Worm (Caenorhabditis elegans) whole organism, young adult: ENCODE measurements around the gene cbp-2.
A peak's percentile ranks its signal among the peaks of the same experiment; 100 is the strongest.

Experiments
- B0035.1 ChIP-seq: sonication (generic microtip); optimal IDR thresholded peaks from 2 replicates; lab custom pipeline; 2016; ENCODE audit warnings: missing genetic modification characterization, mild to moderate bottlenecking, missing compliant biosample characterization, missing genotype, missing genetic modification reagents
- D2030.7 ChIP-seq: fragments of 200-800 bp; sonication (Bioruptor generic); IDR thresholded peaks from 2 replicates; pipeline ENCODE4 v1.3.6; 2022; ENCODE audit warnings: missing genetic modification reagents, missing genetic modification characterization, missing compliant biosample characterization
- F22D6.2 ChIP-seq: sonication (generic microtip); optimal IDR thresholded peaks from 2 replicates; lab custom pipeline; 2016; ENCODE audit warnings: mild to moderate bottlenecking, missing genetic modification characterization, missing compliant biosample characterization
- F23B12.7 ChIP-seq: sonication (generic microtip); optimal IDR thresholded peaks from 2 replicates; lab custom pipeline; 2017; ENCODE audit warnings: missing genetic modification characterization, mild to moderate bottlenecking, missing compliant biosample characterization, antibody characterized with exemption, moderate library complexity; ENCODE audit not compliant: insufficient read depth
- F52B5.7 ChIP-seq: sonication (generic microtip); optimal IDR thresholded peaks from 2 replicates; lab custom pipeline; 2016; ENCODE audit warnings: mild to moderate bottlenecking, missing genetic modification characterization, missing compliant biosample characterization
- K12H6.12 ChIP-seq: fragments of 200-800 bp; sonication (Bioruptor generic); optimal IDR thresholded peaks from 2 replicates; lab custom pipeline; 2018; ENCODE audit warnings: mild to moderate bottlenecking, missing genetic modification characterization, missing compliant biosample characterization
- T26A5.8 ChIP-seq: sonication (generic microtip); optimal IDR thresholded peaks from 2 replicates; lab custom pipeline; 2016; ENCODE audit warnings: missing genetic modification characterization, missing compliant biosample characterization
- Y53F4B.3 ChIP-seq: fragments of 200-800 bp; sonication (Bioruptor generic); IDR thresholded peaks from 2 replicates; pipeline ENCODE4 v1.3.6; 2022; ENCODE audit warnings: missing genetic modification reagents, missing genetic modification characterization, missing compliant biosample characterization
- athp-1 ChIP-seq: sonication (generic microtip); optimal IDR thresholded peaks from 2 replicates; lab custom pipeline; 2017; ENCODE audit warnings: mild to moderate bottlenecking, missing genetic modification characterization, missing compliant biosample characterization
- cebp-1 ChIP-seq, 2 experiments: fragments of 200-800 bp in 1 of 2; sonication (Bioruptor generic) in 1 of 2; sonication (generic microtip) in 1 of 2; IDR thresholded peaks in 1 of 2; optimal IDR thresholded peaks in 1 of 2; 2 replicates each; pipeline versions ENCODE4 v1.3.6 to Lab custom; 2017 to 2022; ENCODE audit warnings: missing compliant biosample characterization in 2 of 2, missing genetic modification characterization in 2 of 2, mild to moderate bottlenecking in 1 of 2, missing genetic modification reagents in 1 of 2, moderate library complexity in 1 of 2
- ceh-40 ChIP-seq: fragments of 200-800 bp; sonication (Bioruptor generic); IDR thresholded peaks from 2 replicates; pipeline ENCODE4 v1.3.6; 2022; ENCODE audit warnings: missing genetic modification characterization, missing compliant biosample characterization
- ceh-58 ChIP-seq: fragments of 200-800 bp; sonication (Bioruptor generic); IDR thresholded peaks from 2 replicates; pipeline ENCODE4 v1.3.6; 2022; ENCODE audit warnings: missing genetic modification characterization, missing compliant biosample characterization
- dpff-1 ChIP-seq: sonication (generic microtip); optimal IDR thresholded peaks from 2 replicates; lab custom pipeline; 2017; ENCODE audit warnings: mild to moderate bottlenecking, missing genetic modification characterization, missing compliant biosample characterization
- efl-1 ChIP-seq: fragments of 150-350 bp; optimal IDR thresholded peaks from 2 replicates; lab custom pipeline; 2014; ENCODE audit warnings: missing biosample characterization, missing genetic modification reagents, missing genetic modification characterization
- egl-18 ChIP-seq: fragments of 200-800 bp; sonication (Bioruptor generic); IDR thresholded peaks from 2 replicates; pipeline ENCODE4 v1.3.6; 2022; ENCODE audit warnings: missing genetic modification reagents, missing genetic modification characterization, missing compliant biosample characterization
- egrh-3 ChIP-seq: fragments of 200-800 bp; sonication (Bioruptor generic); IDR thresholded peaks from 2 replicates; pipeline ENCODE4 v1.3.6; 2022; ENCODE audit warnings: missing genetic modification reagents, missing genetic modification characterization, missing compliant biosample characterization
- him-1 ChIP-seq: sonication (generic microtip); optimal IDR thresholded peaks from 2 replicates; lab custom pipeline; 2016; ENCODE audit warnings: missing genotype, missing genetic modification reagents, missing genetic modification characterization, missing compliant biosample characterization
- hmg-1.2 ChIP-seq: fragments of 200-800 bp; sonication (Bioruptor generic); IDR thresholded peaks from 2 replicates; pipeline ENCODE4 v1.3.6; 2022; ENCODE audit warnings: missing genetic modification reagents, missing genetic modification characterization, missing compliant biosample characterization
- hrde-1 ChIP-seq: sonication (generic microtip); optimal IDR thresholded peaks from 2 replicates; lab custom pipeline; 2016; ENCODE audit warnings: missing genetic modification characterization, mild to moderate bottlenecking, missing compliant biosample characterization, moderate library complexity, missing genotype, missing genetic modification reagents, borderline replicate concordance
- lin-40 ChIP-seq: sonication (generic microtip); optimal IDR thresholded peaks from 2 replicates; lab custom pipeline; 2016; ENCODE audit warnings: missing genetic modification characterization, mild to moderate bottlenecking, missing compliant biosample characterization, missing genotype, missing genetic modification reagents
- lin-54 ChIP-seq: fragments of 200-800 bp; sonication (Bioruptor generic); optimal IDR thresholded peaks from 2 replicates; lab custom pipeline; 2018; ENCODE audit warnings: mild to moderate bottlenecking, missing genetic modification characterization, missing compliant biosample characterization
- madf-8 ChIP-seq: fragments of 200-800 bp; sonication (Bioruptor generic); conservative IDR thresholded peaks from 2 replicates; pipeline ENCODE4 v1.3.6; 2022; ENCODE audit warnings: missing genetic modification reagents, missing genetic modification characterization, missing compliant biosample characterization
- mel-28 ChIP-seq: sonication (generic microtip); optimal IDR thresholded peaks from 2 replicates; lab custom pipeline; 2016; ENCODE audit warnings: borderline replicate concordance, mild to moderate bottlenecking, missing genetic modification characterization, missing compliant biosample characterization
- nfya-2 ChIP-seq: fragments of 200-800 bp; sonication (Bioruptor generic); IDR thresholded peaks from 2 replicates; pipeline ENCODE4 v1.3.6; 2022; ENCODE audit warnings: missing genetic modification reagents, missing genetic modification characterization, missing compliant biosample characterization
- nhr-80 ChIP-seq: sonication (generic microtip); optimal IDR thresholded peaks from 2 replicates; lab custom pipeline; 2016; ENCODE audit warnings: missing genetic modification characterization, missing compliant biosample characterization
- pbrm-1 ChIP-seq: fragments of 200-800 bp; sonication (Bioruptor generic); IDR thresholded peaks from 2 replicates; pipeline ENCODE4 v1.3.6; 2022; ENCODE audit warnings: missing genetic modification reagents, missing genetic modification characterization, missing compliant biosample characterization
- pha-4 ChIP-seq: fragments of 150-350 bp; sonication (generic microtip); optimal IDR thresholded peaks from 2 replicates; lab custom pipeline; 2014; ENCODE audit warnings: missing biosample characterization, missing genetic modification reagents, missing genetic modification characterization
- rec-8 ChIP-seq, 2 experiments: sonication (generic microtip); optimal IDR thresholded peaks; 2 replicates each; lab custom pipeline; 2016; ENCODE audit warnings: mild to moderate bottlenecking in 2 of 2, missing genetic modification characterization in 2 of 2, missing genetic modification reagents in 2 of 2, missing genotype in 2 of 2, missing biosample characterization in 1 of 2, missing compliant biosample characterization in 1 of 2, moderate library complexity in 1 of 2
- repo-1 ChIP-seq: sonication (generic microtip); optimal IDR thresholded peaks from 2 replicates; lab custom pipeline; 2017; ENCODE audit warnings: mild to moderate bottlenecking, missing genetic modification characterization, missing compliant biosample characterization
- snpc-1.3 ChIP-seq: sonication (generic microtip); optimal IDR thresholded peaks from 2 replicates; lab custom pipeline; 2017; ENCODE audit warnings: missing genetic modification characterization, mild to moderate bottlenecking, missing compliant biosample characterization, antibody characterized with exemption, moderate library complexity, missing genotype, missing genetic modification reagents; ENCODE audit not compliant: insufficient read depth
- snpc-3.4 ChIP-seq: sonication (generic microtip); optimal IDR thresholded peaks from 2 replicates; lab custom pipeline; 2017; ENCODE audit warnings: missing genetic modification characterization, mild to moderate bottlenecking, missing compliant biosample characterization, antibody characterized with exemption, moderate library complexity, missing genotype, missing genetic modification reagents
- somi-1 ChIP-seq: fragments of 200-800 bp; sonication (Bioruptor generic); optimal IDR thresholded peaks from 2 replicates; lab custom pipeline; 2018; ENCODE audit warnings: mild to moderate bottlenecking, missing genetic modification characterization, missing compliant biosample characterization
- sptf-2 ChIP-seq: fragments of 200-800 bp; sonication (Bioruptor generic); optimal IDR thresholded peaks from 2 replicates; lab custom pipeline; 2018; ENCODE audit warnings: mild to moderate bottlenecking, missing genetic modification characterization, missing compliant biosample characterization
- tbx-9 ChIP-seq: sonication (generic microtip); optimal IDR thresholded peaks from 2 replicates; lab custom pipeline; 2016; ENCODE audit warnings: borderline replicate concordance, missing genetic modification characterization, inconsistent platforms, missing compliant biosample characterization
- unc-130 ChIP-seq: sonication (generic microtip); optimal IDR thresholded peaks from 2 replicates; lab custom pipeline; 2016; ENCODE audit warnings: missing genetic modification reagents, missing genetic modification characterization, missing compliant biosample characterization
- xnd-1 ChIP-seq: sonication (generic microtip); optimal IDR thresholded peaks from 2 replicates; lab custom pipeline; 2016; ENCODE audit warnings: missing genotype, missing genetic modification reagents, missing genetic modification characterization, missing compliant biosample characterization
- zfh-2 ChIP-seq: fragments of 200-800 bp; sonication (Bioruptor generic); conservative IDR thresholded peaks from 2 replicates; pipeline ENCODE4 v1.3.6; 2022; ENCODE audit warnings: missing genetic modification reagents, missing genetic modification characterization, missing compliant biosample characterization
- ztf-25 ChIP-seq: fragments of 200-800 bp; sonication (Bioruptor generic); IDR thresholded peaks from 2 replicates; pipeline ENCODE4 v1.3.6; 2022; ENCODE audit warnings: missing genetic modification reagents, missing genetic modification characterization, missing compliant biosample characterization
- ztf-26 ChIP-seq: sonication (generic microtip); optimal IDR thresholded peaks from 2 replicates; lab custom pipeline; 2017; ENCODE audit warnings: missing genetic modification characterization, missing compliant biosample characterization
- ztf-6 ChIP-seq: fragments of 200-800 bp; sonication (Bioruptor generic); IDR thresholded peaks from 2 replicates; pipeline ENCODE4 v1.3.6; 2022; ENCODE audit warnings: missing genetic modification reagents, missing genetic modification characterization, missing compliant biosample characterization

cbp-2 gene

ce11 chrIII:9905307-9905706, 17.7 kb upstream of the cbp-2 start:
- TF ChIP-seq mel-28 (tag; lab: Kevin White, UChicago): no peak
- no peak for TF ChIP-seq T26A5.8 (tag; lab: Kevin White, UChicago)
- TF ChIP-seq nhr-80 (tag; lab: Kevin White, UChicago): peak; percentile 19
- peak; percentile 0 for TF ChIP-seq somi-1
- TF ChIP-seq pha-4 (tag; lab: Kevin White, UChicago): no peak
- peak; percentile 80 for TF ChIP-seq zfh-2
- TF ChIP-seq cebp-1 (GFP tag; IDR thresholded peaks at IDR 0.05; lab: Robert Waterston, UW): no peak
- peak; percentile 30 for TF ChIP-seq cebp-1 (tag; optimal IDR thresholded peaks at IDR 0.05; lab: Kevin White, UChicago)
- TF ChIP-seq repo-1 (tag; lab: Kevin White, UChicago): no peak
- TF ChIP-seq K12H6.12: peak; percentile 34

ce11 chrIII:9907574-9907973, 15.4 kb upstream of the cbp-2 start:
- TF ChIP-seq ztf-6 (GFP tag; lab: Robert Waterston, UW) (no peak), ztf-26 (tag; lab: Kevin White, UChicago) (no peak), ceh-40 (GFP tag; lab: Robert Waterston, UW) (no peak), him-1 (tag; lab: Kevin White, UChicago) (no peak), nhr-80 (tag; lab: Kevin White, UChicago) (no peak), dpff-1 (no peak), lin-40 (no peak), lin-54 (GFP tag; lab: Kevin White, UChicago) (no peak)

- no peak for TF ChIP-seq snpc-3.4 (tag; lab: Kevin White, UChicago)
- TF ChIP-seq hmg-1.2 (GFP tag; lab: Robert Waterston, UW): peak; percentile 14; the same call in 1 of the 2 replicates
- no peak for TF ChIP-seq cebp-1 (GFP tag; IDR thresholded peaks at IDR 0.05; lab: Robert Waterston, UW)
- peak; percentile 11 for TF ChIP-seq cebp-1 (tag; optimal IDR thresholded peaks at IDR 0.05; lab: Kevin White, UChicago)
- TF ChIP-seq pbrm-1 (GFP tag; lab: Robert Waterston, UW): no peak
- TF ChIP-seq ceh-58 (GFP tag; lab: Robert Waterston, UW): no peak
- no peak for TF ChIP-seq egl-18 (GFP tag; lab: Robert Waterston, UW)
- TF ChIP-seq F52B5.7: no peak
- no peak for TF ChIP-seq zfh-2
- TF ChIP-seq B0035.1 (tag; lab: Kevin White, UChicago): no peak
Observed at ce11 chrIII:9908769-9909168, 14.2 kb upstream of the cbp-2 start.

ce11 chrIII:9910608-9911479, 12.1 kb upstream of the cbp-2 start, which contains the start of the genes cyld-1 and F40F12.9:
cyld-1 (minus strand) TSS chrIII:9910658.
F40F12.9 (plus strand) TSS chrIII:9911328.
- no peak for TF ChIP-seq tbx-9 (tag; lab: Kevin White, UChicago)
- TF ChIP-seq athp-1 (tag; lab: Kevin White, UChicago): no peak
- no peak for TF ChIP-seq egrh-3 (GFP tag; lab: Robert Waterston, UW)
- peak; percentile 55 for TF ChIP-seq madf-8 (GFP tag; lab: Robert Waterston, UW)
- TF ChIP-seq efl-1 (GFP tag; lab: Kevin White, UChicago): peak; percentile 25
- TF ChIP-seq lin-54 (GFP tag; lab: Kevin White, UChicago): no peak
- TF ChIP-seq nhr-80 (tag; lab: Kevin White, UChicago): peak; percentile 62
- no peak for TF ChIP-seq hrde-1 (tag; lab: Kevin White, UChicago)
- TF ChIP-seq snpc-1.3 (tag; lab: Kevin White, UChicago): peak; percentile 60
- no peak for TF ChIP-seq F22D6.2 (tag; lab: Kevin White, UChicago)
- no peak for TF ChIP-seq unc-130 (GFP tag; lab: Kevin White, UChicago)
- no peak for TF ChIP-seq nfya-2 (GFP tag; lab: Robert Waterston, UW)
- TF ChIP-seq him-1 (tag; lab: Kevin White, UChicago): no peak
- no peak for TF ChIP-seq rec-8 (tag; optimal IDR thresholded peaks at IDR 0.05; lab: Kevin White, UChicago)
- TF ChIP-seq K12H6.12: no peak
- TF ChIP-seq Y53F4B.3 (GFP tag; lab: Robert Waterston, UW): no peak
- no peak for TF ChIP-seq sptf-2
- TF ChIP-seq D2030.7 (GFP tag; lab: Robert Waterston, UW): peak; percentile 50
- peak; percentile 6 for TF ChIP-seq xnd-1 (tag; lab: Kevin White, UChicago)
- TF ChIP-seq ztf-26 (tag; lab: Kevin White, UChicago): no peak
- TF ChIP-seq ztf-25 (GFP tag; lab: Robert Waterston, UW): no peak
- TF ChIP-seq F23B12.7 (tag; lab: Kevin White, UChicago): no peak
